Fruit fly (Drosophila melanogaster) whole organism, embryonic: ENCODE results near the gene CG33647.

Experiments used
- Awh ChIP-seq: fragments of 200-800 bp; sonication (Bioruptor generic); IDR thresholded peaks from 2 replicates; pipeline ENCODE4, ENCODE4 v1.3.6; 2022; ENCODE audit warnings: missing biosample characterization, missing genetic modification characterization
- B-H2 ChIP-seq: fragments of 200-800 bp; sonication (Bioruptor generic); optimal IDR thresholded peaks from 2 replicates; lab custom pipeline; 2018; ENCODE audit warnings: missing biosample characterization, mild to moderate bottlenecking, missing genetic modification characterization
- Bteb2 ChIP-seq: fragments of 200-800 bp; sonication (Bioruptor generic); optimal IDR thresholded peaks from 2 replicates; lab custom pipeline; 2016; ENCODE audit warnings: missing biosample characterization, missing genetic modification characterization
- CG10209 ChIP-seq: fragments of 200-800 bp; sonication (Bioruptor generic); optimal IDR thresholded peaks from 3 replicates; lab custom pipeline; 2017; ENCODE audit warnings: missing biosample characterization, mild to moderate bottlenecking, missing genetic modification characterization, missing genetic modification reagents
- CG14014 ChIP-seq: fragments of 200-800 bp; sonication (Bioruptor generic); IDR thresholded peaks from 2 replicates; pipeline ENCODE4 v1.3.6; 2022; ENCODE audit warnings: missing biosample characterization, missing genetic modification characterization
- CG15269 ChIP-seq: fragments of 200-800 bp; sonication (Bioruptor generic); optimal IDR thresholded peaks from 2 replicates; lab custom pipeline; 2018; ENCODE audit warnings: missing biosample characterization, mild to moderate bottlenecking, missing genetic modification characterization, moderate library complexity
- CG17361 ChIP-seq: fragments of 200-800 bp; sonication (Bioruptor generic); IDR thresholded peaks from 3 replicates; pipeline ENCODE4 v1.3.6; 2022; ENCODE audit warnings: missing biosample characterization, missing genetic modification characterization
- CG34422 ChIP-seq: fragments of 200-800 bp; sonication (Bioruptor generic); IDR thresholded peaks from 3 replicates; pipeline ENCODE4 v1.3.6; 2022; ENCODE audit warnings: missing biosample characterization, missing genetic modification characterization
- CG3847 ChIP-seq: fragments of 200-800 bp; sonication (Bioruptor generic); IDR thresholded peaks from 2 replicates; pipeline ENCODE4 v1.3.6; 2022; ENCODE audit warnings: missing biosample characterization, missing genetic modification characterization
- CG4404 ChIP-seq: fragments of 200-800 bp; sonication (Bioruptor generic); IDR thresholded peaks from 2 replicates; pipeline ENCODE4 v1.3.6; 2022; ENCODE audit warnings: missing biosample characterization, missing genetic modification characterization
- CG4617 ChIP-seq: fragments of 200-800 bp; sonication (Bioruptor generic); optimal IDR thresholded peaks from 3 replicates; lab custom pipeline; 2016; ENCODE audit warnings: missing biosample characterization, missing genetic modification characterization, borderline replicate concordance
- CG4820 ChIP-seq: fragments of 200-800 bp; sonication (Bioruptor generic); optimal IDR thresholded peaks from 3 replicates; lab custom pipeline; 2016; ENCODE audit warnings: missing biosample characterization, missing genetic modification characterization
- CG5953 ChIP-seq: fragments of 200-800 bp; sonication (Bioruptor generic); IDR thresholded peaks from 2 replicates; pipeline ENCODE4 v1.3.6; 2022; ENCODE audit warnings: missing biosample characterization, missing genetic modification characterization
- CG6272 ChIP-seq: fragments of 200-800 bp; sonication (Bioruptor generic); IDR thresholded peaks from 2 replicates; pipeline ENCODE4 v1.3.6; 2022; ENCODE audit warnings: missing biosample characterization, missing genetic modification characterization
- CG6791 ChIP-seq: fragments of 200-800 bp; sonication (Bioruptor generic); IDR thresholded peaks from 3 replicates; pipeline ENCODE4 v1.3.6; 2022; ENCODE audit warnings: missing biosample characterization, missing genetic modification characterization; ENCODE audit not compliant: partially characterized antibody
- CG8290 ChIP-seq, 3 experiments: fragments of 200-800 bp; sonication (Bioruptor generic); optimal IDR thresholded peaks; 2 replicates each; lab custom pipeline; 2016 to 2019; ENCODE audit warnings: missing biosample characterization in 3 of 3, missing genetic modification characterization in 3 of 3, mild to moderate bottlenecking in 2 of 3, moderate library complexity in 1 of 3
- CG9797 ChIP-seq: fragments of 200-800 bp; sonication (Bioruptor generic); optimal IDR thresholded peaks from 3 replicates; lab custom pipeline; 2018; ENCODE audit warnings: missing biosample characterization, mild to moderate bottlenecking, missing genetic modification characterization
- E2f2 ChIP-seq: fragments of 200-800 bp; sonication (Bioruptor generic); IDR thresholded peaks from 2 replicates; pipeline ENCODE4 v1.3.6; 2022; ENCODE audit warnings: missing biosample characterization, missing genetic modification characterization
- H2.0 ChIP-seq: fragments of 200-800 bp; sonication (Bioruptor generic); IDR thresholded peaks from 2 replicates; pipeline ENCODE4 v1.3.6; 2022; ENCODE audit warnings: missing biosample characterization, missing genetic modification characterization
- Hr39 ChIP-seq: fragments of >200 bp; optimal IDR thresholded peaks from 2 replicates; lab custom pipeline; 2017
- MESR4 ChIP-seq: fragments of 200-800 bp; sonication (Bioruptor generic); optimal IDR thresholded peaks from 2 replicates; lab custom pipeline; 2018; ENCODE audit warnings: missing biosample characterization, mild to moderate bottlenecking, missing genetic modification characterization, moderate library complexity
- Med ChIP-seq: fragments of 200-800 bp; sonication (Bioruptor generic); peaks from one replicate; lab custom pipeline; 2016; ENCODE audit warnings: missing biosample characterization, missing genetic modification characterization, mild to moderate bottlenecking, inconsistent platforms, moderate library complexity
- NfI ChIP-seq: fragments of 200-800 bp; sonication (Bioruptor generic); optimal IDR thresholded peaks from 3 replicates; lab custom pipeline; 2018; ENCODE audit warnings: missing biosample characterization, mild to moderate bottlenecking, missing genetic modification characterization, moderate library complexity
- Optix ChIP-seq: fragments of 200-800 bp; sonication (Bioruptor generic); IDR thresholded peaks from 3 replicates; pipeline ENCODE4 v1.3.6; 2022; ENCODE audit warnings: missing biosample characterization, missing genetic modification characterization
- Rx ChIP-seq: fragments of 200-800 bp; sonication (Bioruptor generic); IDR thresholded peaks from 2 replicates; pipeline ENCODE4 v1.3.6; 2022; ENCODE audit warnings: missing biosample characterization, missing genetic modification characterization
- Sox102F ChIP-seq: fragments of 200-800 bp; sonication (Bioruptor generic); optimal IDR thresholded peaks from 2 replicates; lab custom pipeline; 2018; ENCODE audit warnings: missing biosample characterization, mild to moderate bottlenecking, missing genetic modification characterization, moderate library complexity
- Sry-δ ChIP-seq: fragments of 200-800 bp; sonication (Bioruptor generic); optimal IDR thresholded peaks from 2 replicates; lab custom pipeline; 2016; ENCODE audit warnings: missing biosample characterization, missing genetic modification characterization
- TFAM ChIP-seq: fragments of 200-800 bp; sonication (Bioruptor generic); optimal IDR thresholded peaks from 2 replicates; lab custom pipeline; 2017; ENCODE audit warnings: missing biosample characterization, missing genetic modification characterization, inconsistent platforms
- Usf ChIP-seq: fragments of 200-800 bp; sonication (Bioruptor generic); optimal IDR thresholded peaks from 2 replicates; lab custom pipeline; 2017; ENCODE audit warnings: missing genotype, missing biosample characterization, missing genetic modification characterization
- Xrp1 ChIP-seq: fragments of 200-800 bp; sonication (Bioruptor generic); IDR thresholded peaks from 2 replicates; pipeline ENCODE4 v1.3.6; 2022; ENCODE audit warnings: missing biosample characterization, missing genetic modification characterization
- bsh ChIP-seq, 2 experiments: fragments of 200-800 bp; sonication (Bioruptor generic); optimal IDR thresholded peaks; 2 replicates each; lab custom pipeline; 2017 to 2018; ENCODE audit warnings: mild to moderate bottlenecking in 2 of 2, missing biosample characterization in 2 of 2, missing genetic modification characterization in 2 of 2, moderate library complexity in 1 of 2
- chm ChIP-seq: fragments of 200-800 bp; sonication (Bioruptor generic); IDR thresholded peaks from 2 replicates; pipeline ENCODE4 v1.3.6; 2022; ENCODE audit warnings: missing biosample characterization, missing genetic modification characterization
- ci ChIP-seq: fragments of 200-800 bp; sonication (Bioruptor generic); IDR thresholded peaks from 3 replicates; pipeline ENCODE4 v1.3.6; 2022; ENCODE audit warnings: missing biosample characterization, missing genetic modification characterization
- dan ChIP-seq: fragments of 200-800 bp; sonication (Bioruptor generic); IDR thresholded peaks from 2 replicates; pipeline ENCODE4 v1.3.6; 2022; ENCODE audit warnings: missing biosample characterization, missing genetic modification characterization
- dysf ChIP-seq: fragments of 200-800 bp; sonication (Bioruptor generic); IDR thresholded peaks from 3 replicates; pipeline ENCODE4 v1.3.6; 2022; ENCODE audit warnings: missing biosample characterization, missing genetic modification characterization
- knrl ChIP-seq: fragments of 200-800 bp; sonication (Bioruptor generic); IDR thresholded peaks from 3 replicates; pipeline ENCODE4 v1.3.6; 2022; ENCODE audit warnings: missing biosample characterization, missing genetic modification characterization; ENCODE audit not compliant: partially characterized antibody
- lmd ChIP-seq: fragments of 200-800 bp; sonication (Bioruptor generic); IDR thresholded peaks from 2 replicates; pipeline ENCODE4 v1.3.6; 2022; ENCODE audit warnings: missing biosample characterization, missing genetic modification characterization
- p53 ChIP-seq: fragments of 200-800 bp; sonication (Bioruptor generic); optimal IDR thresholded peaks from 2 replicates; lab custom pipeline; 2016; ENCODE audit warnings: missing biosample characterization, missing genetic modification characterization
- pan ChIP-seq, 4 experiments: fragments of >200 bp in 3 of 4; fragments of 200-800 bp in 1 of 4; sonication (Bioruptor generic) in 1 of 4; optimal IDR thresholded peaks in 3 of 4; IDR thresholded peaks in 1 of 4; 2 replicates each; pipeline versions ENCODE4 v1.3.6 to Lab custom; 2017 to 2022; ENCODE audit warnings: missing biosample characterization in 2 of 4, missing genetic modification characterization in 2 of 4, mixed read lengths in 1 of 4
- prd ChIP-seq, 3 experiments: fragments of >200 bp in 2 of 3; fragments of 200-800 bp in 1 of 3; sonication (Bioruptor generic) in 1 of 3; optimal IDR thresholded peaks in 2 of 3; IDR thresholded peaks in 1 of 3; 2 replicates in 2 of 3; 3 replicates in 1 of 3; pipeline versions ENCODE4 v1.3.6 to Lab custom; 2017 to 2022; ENCODE audit warnings: missing biosample characterization in 1 of 3, missing genetic modification characterization in 1 of 3
- pzg ChIP-seq: fragments of 200-800 bp; sonication (Bioruptor generic); optimal IDR thresholded peaks from 3 replicates; lab custom pipeline; 2018; ENCODE audit warnings: missing biosample characterization, mild to moderate bottlenecking, missing genetic modification characterization, moderate library complexity
- rib ChIP-seq: fragments of 200-800 bp; sonication (Bioruptor generic); IDR thresholded peaks from 2 replicates; pipeline ENCODE4 v1.3.6; 2022; ENCODE audit warnings: missing biosample characterization, missing genetic modification characterization
- sqz ChIP-seq: fragments of 200-800 bp; sonication (Bioruptor generic); optimal IDR thresholded peaks from 3 replicates; lab custom pipeline; 2018; ENCODE audit warnings: missing biosample characterization, mild to moderate bottlenecking, missing genetic modification characterization
- stwl ChIP-seq: fragments of 200-800 bp; sonication (Bioruptor generic); optimal IDR thresholded peaks from 3 replicates; lab custom pipeline; 2018; ENCODE audit warnings: missing biosample characterization, mild to moderate bottlenecking, missing genetic modification characterization, moderate library complexity
- tap ChIP-seq: fragments of 200-800 bp; optimal IDR thresholded peaks from 3 replicates; lab custom pipeline; 2019; ENCODE audit warnings: missing biosample characterization, mild to moderate bottlenecking, missing genetic modification characterization, moderate library complexity
- trem ChIP-seq: fragments of 200-800 bp; optimal IDR thresholded peaks from 3 replicates; lab custom pipeline; 2019; ENCODE audit warnings: missing biosample characterization, mild to moderate bottlenecking, missing genetic modification characterization, moderate library complexity
- twi ChIP-seq: fragments of 200-800 bp; optimal IDR thresholded peaks from 2 replicates; lab custom pipeline; 2019; ENCODE audit warnings: missing biosample characterization, mild to moderate bottlenecking, missing genetic modification characterization, moderate library complexity
- usp ChIP-seq: fragments of >200 bp; optimal IDR thresholded peaks from 2 replicates; lab custom pipeline; 2017; ENCODE audit warnings: missing biosample characterization, missing genetic modification characterization
- zen ChIP-seq: fragments of 200-800 bp; sonication (Bioruptor generic); optimal IDR thresholded peaks from 3 replicates; lab custom pipeline; 2018; ENCODE audit warnings: missing biosample characterization, mild to moderate bottlenecking, missing genetic modification characterization, moderate library complexity

The CG33647 gene

DNA sequence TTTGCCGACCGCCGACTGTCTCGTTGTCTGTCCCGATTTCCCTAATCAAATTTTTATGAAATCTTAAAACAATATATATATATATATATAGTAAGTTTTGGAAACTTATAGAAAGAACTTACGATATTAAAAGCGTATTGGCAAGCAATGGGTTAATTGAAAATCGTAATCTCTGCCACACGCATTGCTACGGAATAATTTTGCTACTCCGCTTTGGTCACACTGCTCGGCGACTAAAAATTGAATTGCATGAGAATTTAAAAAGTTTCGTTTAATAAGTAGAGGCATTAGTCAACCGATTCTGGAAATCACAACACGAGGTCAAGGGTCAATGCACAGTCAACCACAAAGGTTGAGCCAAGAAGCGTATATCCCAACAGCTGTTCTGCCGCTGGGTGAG lies 25.1 kb downstream of the CG33647 start, which contains the start of gene Bet1 (continued):
- no peak for TF ChIP-seq dan (GFP tag; lab: Robert Waterston, UW)
- 0 out of 3 replicates have a peak, but pooled peaks have one; percentile 23 for TF ChIP-seq CG34422 (GFP tag; lab: Robert Waterston, UW)
- peak; percentile 34 for TF ChIP-seq pzg (GFP tag; lab: Kevin White, UChicago)
- TF ChIP-seq CG3847: 0 out of 2 replicates have a peak, but pooled peaks have one; percentile 24
- TF ChIP-seq CG15269 (tag; lab: Kevin White, UChicago): peak; percentile 6
- peak; percentile 37; the same call in 1 of the 2 replicates for TF ChIP-seq lmd
- TF ChIP-seq bsh (GFP tag; optimal IDR thresholded peaks at IDR 0.05; lab: Kevin White, UChicago): peak in 1 of 2 experiments; percentile 14
- TF ChIP-seq CG17361: peak; percentile 39; the same call in 1 of the 3 replicates
- TF ChIP-seq CG8290 (GFP tag; optimal IDR thresholded peaks at IDR 0.05; lab: Kevin White, UChicago): no peak
- peak in 1 of 2 experiments; percentile 4 for TF ChIP-seq CG8290 (tag; optimal IDR thresholded peaks at IDR 0.05; lab: Kevin White, UChicago)
- peak; percentile 20 for TF ChIP-seq zen
- no peak for TF ChIP-seq usp (GFP tag; lab: Kevin White, UChicago)
- TF ChIP-seq H2.0 (GFP tag; lab: Robert Waterston, UW): peak; percentile 40; the same call in 1 of the 2 replicates
- TF ChIP-seq chm (GFP tag; lab: Robert Waterston, UW): no peak
- no peak for TF ChIP-seq CG5953 (GFP tag; lab: Robert Waterston, UW)
- TF ChIP-seq CG10209 (GFP tag; lab: Kevin White, UChicago): peak; percentile 13
- TF ChIP-seq CG9797: peak; percentile 48
- no peak for TF ChIP-seq Sry-δ
- no peak for TF ChIP-seq knrl (GFP tag; lab: Robert Waterston, UW)
- TF ChIP-seq Sox102F: peak; percentile 7
- no peak for TF ChIP-seq CG4820
- peak; percentile 25 for TF ChIP-seq NfI (GFP tag; lab: Kevin White, UChicago)
- TF ChIP-seq prd (optimal IDR thresholded peaks at IDR 0.05; lab: Kevin White, UChicago): no peak
- peak; percentile 34; the same call in 1 of the 3 replicates for TF ChIP-seq prd (GFP tag; IDR thresholded peaks at IDR 0.05; lab: Robert Waterston, UW)
- peak; percentile 53 for TF ChIP-seq stwl (tag; lab: Kevin White, UChicago)
- no peak for TF ChIP-seq twi (tag; lab: Kevin White, UChicago)
- TF ChIP-seq B-H2: no peak
- TF ChIP-seq CG14014: 0 out of 2 replicates have a peak, but pooled peaks have one; percentile 33
- TF ChIP-seq E2f2 (GFP tag; lab: Robert Waterston, UW): 0 out of 2 replicates have a peak, but pooled peaks have one; percentile 20
- 0 out of 3 replicates have a peak, but pooled peaks have one; percentile 38 for TF ChIP-seq ci (GFP tag; lab: Robert Waterston, UW)
- no peak for TF ChIP-seq pan (optimal IDR thresholded peaks at IDR 0.05; lab: Kevin White, UChicago)
- TF ChIP-seq pan (GFP tag; optimal IDR thresholded peaks at IDR 0.05 in 1 of 2, IDR thresholded peaks at IDR 0.05 in 1 of 2): peak in 1 of 2 experiments; percentile 41
- no peak for TF ChIP-seq Bteb2
- TF ChIP-seq MESR4: peak; percentile 54
- TF ChIP-seq Usf (GFP tag; lab: Kevin White, UChicago): peak; percentile 11
- TF ChIP-seq p53 (GFP tag; lab: Kevin White, UChicago): no peak
- TF ChIP-seq Rx (GFP tag; lab: Robert Waterston, UW): no peak
- peak; percentile 55 for TF ChIP-seq Med
- peak; percentile 20 for TF ChIP-seq CG4617 (GFP tag; lab: Kevin White, UChicago)
- peak; percentile 20; the same call in 1 of the 3 replicates for TF ChIP-seq dysf (GFP tag; lab: Robert Waterston, UW)
- no peak for TF ChIP-seq Hr39 (lab: Kevin White, UChicago)
- peak; percentile 21 for TF ChIP-seq trem (tag; lab: Kevin White, UChicago)
- peak; percentile 33; the same call in 1 of the 2 replicates for TF ChIP-seq Xrp1 (GFP tag; lab: Robert Waterston, UW)
- TF ChIP-seq TFAM (GFP tag; lab: Kevin White, UChicago): no peak
- TF ChIP-seq rib: no peak
- TF ChIP-seq tap (tag; lab: Kevin White, UChicago): no peak
- no peak for TF ChIP-seq Awh (GFP tag; lab: Robert Waterston, UW)
- TF ChIP-seq CG6791 (GFP tag; lab: Robert Waterston, UW): no peak
- peak; percentile 50; the same call in 1 of the 2 replicates for TF ChIP-seq CG6272
- TF ChIP-seq sqz (GFP tag; lab: Kevin White, UChicago): no peak
- TF ChIP-seq CG4404 (GFP tag; lab: Robert Waterston, UW): peak; percentile 24; the same call in 1 of the 2 replicates
- peak; percentile 38; the same call in 1 of the 3 replicates for TF ChIP-seq Optix (GFP tag; lab: Robert Waterston, UW)
